Fruit fly (Drosophila melanogaster) whole organism, embryonic: ENCODE data around the gene kibra.

Experiments
- Aef1 ChIP-seq: fragments of 200-800 bp; sonication (Bioruptor generic); IDR thresholded peaks from 3 replicates; pipeline ENCODE4 v1.3.6; 2022; ENCODE audit warnings: missing biosample characterization, missing genetic modification characterization
- Blimp-1 ChIP-seq: fragments of 200-800 bp; sonication (Bioruptor generic); optimal IDR thresholded peaks from 3 replicates; lab custom pipeline; 2018; ENCODE audit warnings: missing biosample characterization, missing genetic modification characterization, mild to moderate bottlenecking, moderate library complexity, missing genetic modification reagents
- CG10209 ChIP-seq: fragments of 200-800 bp; sonication (Bioruptor generic); optimal IDR thresholded peaks from 3 replicates; lab custom pipeline; 2017; ENCODE audit warnings: missing biosample characterization, mild to moderate bottlenecking, missing genetic modification characterization, missing genetic modification reagents
- CG10366 ChIP-seq: fragments of 200-800 bp; sonication (Bioruptor generic); IDR thresholded peaks from 2 replicates; pipeline ENCODE4 v1.3.6; 2022; ENCODE audit warnings: missing biosample characterization, missing genetic modification characterization
- CG10543 ChIP-seq: fragments of 200-800 bp; sonication (Bioruptor generic); optimal IDR thresholded peaks from 3 replicates; lab custom pipeline; 2017; ENCODE audit warnings: missing biosample characterization, mild to moderate bottlenecking, missing genetic modification characterization, moderate library complexity
- CG13296 ChIP-seq: fragments of 200-800 bp; sonication (Bioruptor generic); optimal IDR thresholded peaks from 3 replicates; lab custom pipeline; 2018; ENCODE audit warnings: missing biosample characterization, mild to moderate bottlenecking, missing genetic modification characterization
- CG14050 ChIP-seq: fragments of 200-800 bp; sonication (Bioruptor generic); IDR thresholded peaks from 3 replicates; pipeline ENCODE4 v1.3.6; 2022; ENCODE audit warnings: missing biosample characterization, missing genetic modification characterization
- CG15073 ChIP-seq: fragments of 200-800 bp; sonication (Bioruptor generic); optimal IDR thresholded peaks from 2 replicates; lab custom pipeline; 2016; ENCODE audit warnings: missing biosample characterization, missing genetic modification characterization
- CG15479 ChIP-seq: fragments of 200-800 bp; sonication (Bioruptor generic); optimal IDR thresholded peaks from 3 replicates; lab custom pipeline; 2019; ENCODE audit warnings: missing biosample characterization, mild to moderate bottlenecking, missing genetic modification characterization, moderate library complexity
- CG16815 ChIP-seq: fragments of 200-800 bp; sonication (Bioruptor generic); optimal IDR thresholded peaks from 3 replicates; lab custom pipeline; 2017; ENCODE audit warnings: missing biosample characterization, mild to moderate bottlenecking, missing genetic modification characterization
- CG17385 ChIP-seq: fragments of 200-800 bp; sonication (Bioruptor generic); optimal IDR thresholded peaks from 3 replicates; lab custom pipeline; 2018; ENCODE audit warnings: missing biosample characterization, mild to moderate bottlenecking, missing genetic modification characterization
- CG1792 ChIP-seq: fragments of 200-800 bp; sonication (Bioruptor generic); optimal IDR thresholded peaks from 2 replicates; lab custom pipeline; 2016; ENCODE audit warnings: missing biosample characterization, missing genetic modification characterization
- CG2678 ChIP-seq: fragments of 200-800 bp; sonication (Bioruptor generic); optimal IDR thresholded peaks from 3 replicates; lab custom pipeline; 2019; ENCODE audit warnings: missing biosample characterization, mild to moderate bottlenecking, missing genetic modification characterization, moderate library complexity
- CG6765 ChIP-seq: fragments of 200-800 bp; sonication (Bioruptor generic); optimal IDR thresholded peaks from 3 replicates; lab custom pipeline; 2017; ENCODE audit warnings: missing biosample characterization, mild to moderate bottlenecking, missing genetic modification characterization
- CG6791 ChIP-seq: fragments of 200-800 bp; sonication (Bioruptor generic); IDR thresholded peaks from 3 replicates; pipeline ENCODE4 v1.3.6; 2022; ENCODE audit warnings: missing biosample characterization, missing genetic modification characterization; ENCODE audit not compliant: partially characterized antibody
- CG7372 ChIP-seq: fragments of 200-800 bp; sonication (Bioruptor generic); IDR thresholded peaks from 2 replicates; pipeline ENCODE4 v1.3.6; 2022; ENCODE audit warnings: missing biosample characterization, missing genetic modification characterization
- CTCF ChIP-seq: fragments of 200-800 bp; sonication (Bioruptor generic); optimal IDR thresholded peaks from 2 replicates; lab custom pipeline; 2017; ENCODE audit warnings: missing biosample characterization, mild to moderate bottlenecking, missing genetic modification characterization, moderate library complexity
- CoRest ChIP-seq: fragments of 200-800 bp; sonication (Bioruptor generic); optimal IDR thresholded peaks from 3 replicates; lab custom pipeline; 2018; ENCODE audit warnings: missing biosample characterization, mild to moderate bottlenecking, missing genetic modification characterization, moderate library complexity
- Dref ChIP-seq: fragments of 200-800 bp; sonication (Bioruptor generic); IDR thresholded peaks from 2 replicates; pipeline ENCODE4 v1.3.6; 2022; ENCODE audit warnings: missing biosample characterization, missing genetic modification characterization
- E2f2 ChIP-seq: fragments of 200-800 bp; sonication (Bioruptor generic); IDR thresholded peaks from 2 replicates; pipeline ENCODE4 v1.3.6; 2022; ENCODE audit warnings: missing biosample characterization, missing genetic modification characterization
- Fer1 ChIP-seq: fragments of 200-800 bp; sonication (Bioruptor generic); optimal IDR thresholded peaks from 2 replicates; lab custom pipeline; 2017; ENCODE audit warnings: missing biosample characterization, mild to moderate bottlenecking, missing genetic modification characterization
- Jarid2 ChIP-seq: fragments of 200-800 bp; sonication (Bioruptor generic); optimal IDR thresholded peaks from 3 replicates; lab custom pipeline; 2017; ENCODE audit warnings: mild to moderate bottlenecking, missing biosample characterization, missing genetic modification reagents, missing genetic modification characterization
- Kr ChIP-seq: fragments of 200-800 bp; sonication (Bioruptor generic); optimal IDR thresholded peaks from 2 replicates; lab custom pipeline; 2017; ENCODE audit warnings: missing biosample characterization, mild to moderate bottlenecking, missing genetic modification characterization
- Med ChIP-seq: fragments of 200-800 bp; sonication (Bioruptor generic); peaks from one replicate; lab custom pipeline; 2016; ENCODE audit warnings: missing biosample characterization, missing genetic modification characterization, mild to moderate bottlenecking, inconsistent platforms, moderate library complexity
- Myb ChIP-seq: fragments of 200-800 bp; sonication (Bioruptor generic); optimal IDR thresholded peaks from 2 replicates; lab custom pipeline; 2016; ENCODE audit warnings: missing biosample characterization, missing genetic modification characterization
- Nf-YC ChIP-seq: fragments of 200-800 bp; optimal IDR thresholded peaks from 3 replicates; lab custom pipeline; 2019; ENCODE audit warnings: missing biosample characterization, mild to moderate bottlenecking, missing genetic modification characterization, moderate library complexity
- Oli ChIP-seq: fragments of 200-800 bp; sonication (Bioruptor generic); optimal IDR thresholded peaks from 2 replicates; lab custom pipeline; 2018; ENCODE audit warnings: missing biosample characterization, mild to moderate bottlenecking, missing genetic modification characterization, moderate library complexity
- Optix ChIP-seq: fragments of 200-800 bp; sonication (Bioruptor generic); IDR thresholded peaks from 3 replicates; pipeline ENCODE4 v1.3.6; 2022; ENCODE audit warnings: missing biosample characterization, missing genetic modification characterization
- PHDP ChIP-seq: fragments of 200-800 bp; sonication (Bioruptor generic); optimal IDR thresholded peaks from 3 replicates; lab custom pipeline; 2018; ENCODE audit warnings: missing biosample characterization, mild to moderate bottlenecking, missing genetic modification characterization, moderate library complexity
- Six4 ChIP-seq: fragments of 200-800 bp; sonication (Bioruptor generic); optimal IDR thresholded peaks from 2 replicates; lab custom pipeline; 2016; ENCODE audit warnings: missing biosample characterization, missing genetic modification characterization
- Sox100B ChIP-seq: fragments of 200-800 bp; sonication (Bioruptor generic); optimal IDR thresholded peaks from 3 replicates; lab custom pipeline; 2018; ENCODE audit warnings: missing biosample characterization, mild to moderate bottlenecking, missing genetic modification characterization
- Sox102F ChIP-seq: fragments of 200-800 bp; sonication (Bioruptor generic); optimal IDR thresholded peaks from 2 replicates; lab custom pipeline; 2018; ENCODE audit warnings: missing biosample characterization, mild to moderate bottlenecking, missing genetic modification characterization, moderate library complexity
- Sry-δ ChIP-seq: fragments of 200-800 bp; sonication (Bioruptor generic); optimal IDR thresholded peaks from 2 replicates; lab custom pipeline; 2016; ENCODE audit warnings: missing biosample characterization, missing genetic modification characterization
- TFAM ChIP-seq: fragments of 200-800 bp; sonication (Bioruptor generic); optimal IDR thresholded peaks from 2 replicates; lab custom pipeline; 2017; ENCODE audit warnings: missing biosample characterization, missing genetic modification characterization, inconsistent platforms
- ato ChIP-seq: fragments of 200-800 bp; sonication (Bioruptor generic); IDR thresholded peaks from 2 replicates; pipeline ENCODE4 v1.3.6; 2022; ENCODE audit warnings: missing biosample characterization, missing genetic modification characterization; ENCODE audit not compliant: partially characterized antibody
- crc ChIP-seq: fragments of 200-800 bp; sonication (Bioruptor generic); optimal IDR thresholded peaks from 2 replicates; lab custom pipeline; 2016; ENCODE audit warnings: missing biosample characterization, missing genetic modification characterization
- dysf ChIP-seq: fragments of 200-800 bp; sonication (Bioruptor generic); IDR thresholded peaks from 3 replicates; pipeline ENCODE4 v1.3.6; 2022; ENCODE audit warnings: missing biosample characterization, missing genetic modification characterization
- en ChIP-seq: fragments of 200-800 bp; sonication (Bioruptor generic); optimal IDR thresholded peaks from 2 replicates; lab custom pipeline; 2016; ENCODE audit warnings: missing biosample characterization, missing genetic modification characterization
- gcm2 ChIP-seq: fragments of 200-800 bp; sonication (Bioruptor generic); optimal IDR thresholded peaks from 2 replicates; lab custom pipeline; 2016; ENCODE audit warnings: missing biosample characterization, missing genetic modification characterization
- gem ChIP-seq: fragments of 200-800 bp; sonication (Bioruptor generic); optimal IDR thresholded peaks from 2 replicates; lab custom pipeline; 2019; ENCODE audit warnings: missing biosample characterization, mild to moderate bottlenecking, missing genetic modification characterization, moderate library complexity
- hth ChIP-seq: fragments of >200 bp; optimal IDR thresholded peaks from 2 replicates; lab custom pipeline; 2017; ENCODE audit warnings: inconsistent platforms
- insv ChIP-seq, 2 experiments: fragments of 200-800 bp; sonication (Bioruptor generic); optimal IDR thresholded peaks; 3 replicates each; lab custom pipeline; 2016 to 2018; ENCODE audit warnings: missing biosample characterization in 2 of 2, missing genetic modification characterization in 2 of 2
- inv ChIP-seq: fragments of 200-800 bp; sonication (Bioruptor generic); IDR thresholded peaks from 2 replicates; pipeline ENCODE4 v1.3.6; 2022; ENCODE audit warnings: missing biosample characterization, missing genetic modification characterization; ENCODE audit not compliant: partially characterized antibody
- nerfin-2 ChIP-seq: fragments of 200-800 bp; sonication (Bioruptor generic); IDR thresholded peaks from 2 replicates; pipeline ENCODE4 v1.3.6; 2022; ENCODE audit warnings: missing biosample characterization, missing genetic modification characterization; ENCODE audit not compliant: partially characterized antibody
- scrt ChIP-seq: fragments of 200-800 bp; sonication (Bioruptor generic); optimal IDR thresholded peaks from 2 replicates; lab custom pipeline; 2018; ENCODE audit warnings: missing biosample characterization, mild to moderate bottlenecking, missing genetic modification characterization, moderate library complexity
- tio ChIP-seq: fragments of 200-800 bp; sonication (Bioruptor generic); optimal IDR thresholded peaks from 2 replicates; lab custom pipeline; 2017; ENCODE audit warnings: missing biosample characterization, missing genetic modification characterization, inconsistent platforms
- tx ChIP-seq: fragments of 200-800 bp; sonication (Bioruptor generic); optimal IDR thresholded peaks from 2 replicates; lab custom pipeline; 2016; ENCODE audit warnings: missing biosample characterization, missing genetic modification characterization
- vnd ChIP-seq: fragments of 200-800 bp; sonication (Bioruptor generic); IDR thresholded peaks from 3 replicates; pipeline ENCODE4 v1.3.6; 2022; ENCODE audit warnings: missing biosample characterization, missing genetic modification characterization; ENCODE audit not compliant: partially characterized antibody
- zf30C ChIP-seq: fragments of 200-800 bp; sonication (Bioruptor generic); optimal IDR thresholded peaks from 3 replicates; lab custom pipeline; 2018; ENCODE audit warnings: missing biosample characterization, mild to moderate bottlenecking, missing genetic modification characterization

kibra gene

dm6 chr3R:14714147-14714903 is 9.7 kb downstream of the kibra start (continued):
- no peak for TF ChIP-seq CG13296
- peak; percentile 69 for TF ChIP-seq Med (GFP tag; lab: Kevin White, UChicago)
- peak; percentile 79 for TF ChIP-seq Six4 (GFP tag; lab: Kevin White, UChicago)
- peak; percentile 56 for TF ChIP-seq PHDP (tag; lab: Kevin White, UChicago)
- TF ChIP-seq CG6791 (GFP tag; lab: Robert Waterston, UW): no peak
- TF ChIP-seq scrt (GFP tag; lab: Kevin White, UChicago): peak; percentile 66
- no peak for TF ChIP-seq Optix (GFP tag; lab: Robert Waterston, UW)
- no peak for TF ChIP-seq CG7372 (GFP tag; lab: Robert Waterston, UW)
- no peak for TF ChIP-seq hth
- TF ChIP-seq Myb (GFP tag; lab: Kevin White, UChicago): no peak
- peak; percentile 64 for TF ChIP-seq Oli
- TF ChIP-seq E2f2 (GFP tag; lab: Robert Waterston, UW): no peak; the same call in 1 of the 2 replicates
- TF ChIP-seq CoRest: peak; percentile 65
- TF ChIP-seq CG16815 (GFP tag; lab: Kevin White, UChicago): no peak
- peak; percentile 27; the same call in 1 of the 2 replicates for TF ChIP-seq CG10366 (GFP tag; lab: Robert Waterston, UW)
- peak; percentile 92 for TF ChIP-seq zf30C (GFP tag; lab: Kevin White, UChicago)
- TF ChIP-seq nerfin-2 (GFP tag; lab: Robert Waterston, UW): peak; percentile 18; the same call in 1 of the 2 replicates
- no peak for TF ChIP-seq CG10543 (GFP tag; lab: Kevin White, UChicago)
- no peak for TF ChIP-seq crc
- peak; percentile 83 for TF ChIP-seq Sox102F (GFP tag; lab: Kevin White, UChicago)
- TF ChIP-seq Kr (GFP tag; lab: Kevin White, UChicago): peak; percentile 5
- TF ChIP-seq vnd (GFP tag; lab: Robert Waterston, UW): no peak
- no peak for TF ChIP-seq Dref
- peak; percentile 68 for TF ChIP-seq CG15479
- peak; percentile 47; the same call in 2 of the 3 replicates for TF ChIP-seq Aef1 (GFP tag; lab: Robert Waterston, UW)
- TF ChIP-seq tio (GFP tag; lab: Kevin White, UChicago): no peak
- no peak for TF ChIP-seq ato (GFP tag; lab: Robert Waterston, UW)
- TF ChIP-seq Sry-δ (GFP tag; lab: Kevin White, UChicago): no peak
- TF ChIP-seq gem (tag; lab: Kevin White, UChicago): peak; percentile 88
- TF ChIP-seq Sox100B: peak; percentile 91
- no peak for TF ChIP-seq tx (GFP tag; lab: Kevin White, UChicago)
- no peak for TF ChIP-seq en
- no peak for TF ChIP-seq CG15073 (GFP tag; lab: Kevin White, UChicago)
- TF ChIP-seq Nf-YC (tag; lab: Kevin White, UChicago): peak; percentile 23
- TF ChIP-seq CG14050: no peak
- TF ChIP-seq Fer1: no peak
- peak; percentile 37 for TF ChIP-seq CTCF (GFP tag; lab: Kevin White, UChicago)
- TF ChIP-seq CG10209 (GFP tag; lab: Kevin White, UChicago): peak; percentile 73
- peak; percentile 48 for TF ChIP-seq Jarid2 (GFP tag; lab: Kevin White, UChicago)
- no peak for TF ChIP-seq CG6765 (GFP tag; lab: Kevin White, UChicago)
- TF ChIP-seq Blimp-1 (GFP tag; lab: Kevin White, UChicago): peak; percentile 94
- TF ChIP-seq gcm2 (GFP tag; lab: Kevin White, UChicago): no peak
- no peak for TF ChIP-seq inv (GFP tag; lab: Robert Waterston, UW)
- no peak for TF ChIP-seq TFAM (GFP tag; lab: Kevin White, UChicago)
- peak; percentile 82 for TF ChIP-seq CG2678 (tag; lab: Kevin White, UChicago)
- TF ChIP-seq insv (GFP tag; optimal IDR thresholded peaks at IDR 0.05; lab: Kevin White, UChicago): peak in 1 of 2 experiments; percentile 18
- TF ChIP-seq CG17385 (GFP tag; lab: Kevin White, UChicago): peak; percentile 53
- peak; percentile 30 for TF ChIP-seq CG1792 (GFP tag; lab: Kevin White, UChicago)
- TF ChIP-seq dysf: peak; percentile 25; the same call in 1 of the 3 replicates
